Fruit fly (Drosophila melanogaster): ENCODE measurements around the gene CG2082.

Gene CG2082

DNA sequence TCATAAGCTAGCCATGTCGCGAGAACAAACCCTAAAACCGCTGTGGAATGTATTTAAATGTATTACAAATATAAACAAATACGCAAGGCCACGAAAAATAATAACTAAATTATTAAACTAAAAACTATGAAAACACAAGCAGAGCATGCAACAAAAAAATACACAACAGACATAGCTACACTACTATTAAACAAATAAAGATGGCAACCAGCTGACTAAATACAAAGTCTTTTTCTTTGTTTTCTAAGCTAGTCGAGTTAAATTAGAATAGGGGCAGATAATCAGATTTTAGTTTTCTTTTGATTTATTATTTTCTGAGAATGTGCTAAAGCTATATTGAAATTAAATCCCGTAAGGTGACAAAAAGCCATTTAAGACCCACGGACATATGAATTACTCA lies 34.2 kb downstream of the CG2082 start (continued):
- TF ChIP-seq CG18476 (GFP tag; optimal IDR thresholded peaks at IDR 0.05) (peak; percentile 9), tup (GFP tag; optimal IDR thresholded peaks at IDR 0.05) (no peak), CG12942 (GFP tag; optimal IDR thresholded peaks at IDR 0.05) (no peak), CG34422 (GFP tag; IDR thresholded peaks at IDR 0.05) (no peak), hb (GFP tag; IDR thresholded peaks at IDR 0.05; ENCODE audit: partially characterized antibody) (no peak), sr (GFP tag; IDR thresholded peaks at IDR 0.05) (no peak), fd64A (GFP tag; optimal IDR thresholded peaks at IDR 0.05) (peak; percentile 8), D19A (tag; optimal IDR thresholded peaks at IDR 0.05) (no peak), abd-A (tag; optimal IDR thresholded peaks at IDR 0.05) (no peak), CG34376 (GFP tag; optimal IDR thresholded peaks at IDR 0.05) (peak; percentile 64), CG17612 (GFP tag; IDR thresholded peaks at IDR 0.05) (no peak), wek (GFP tag; optimal IDR thresholded peaks at IDR 0.05) (peak; percentile 17), Dbx (GFP tag; IDR thresholded peaks at IDR 0.05) (no peak), NC2α (GFP tag; optimal IDR thresholded peaks at IDR 0.05) (no peak), CG16779 (GFP tag; IDR thresholded peaks at IDR 0.05) (no peak), CG13624 (GFP tag; optimal IDR thresholded peaks at IDR 0.05) (no peak), CG7987 (GFP tag; optimal IDR thresholded peaks at IDR 0.05) (peak; percentile 39), Ptx1 (GFP tag; IDR thresholded peaks at IDR 0.05) (no peak), Lim3 (GFP tag; IDR thresholded peaks at IDR 0.05) (no peak), Spps (tag; optimal IDR thresholded peaks at IDR 0.05) (no peak), fd96Cb (tag; optimal IDR thresholded peaks at IDR 0.05) (no peak), ATbp (GFP tag; optimal IDR thresholded peaks at IDR 0.05) (peak; percentile 78), CG13424 (tag; optimal IDR thresholded peaks at IDR 0.05) (peak; percentile 4), sima (GFP tag; optimal IDR thresholded peaks at IDR 0.05) (no peak), CG2712 (tag; optimal IDR thresholded peaks at IDR 0.05) (no peak), bcd (GFP tag; optimal IDR thresholded peaks at IDR 0.05) (no peak), CG6813 (GFP tag; optimal IDR thresholded peaks at IDR 0.05) (peak; percentile 81), dysf (GFP tag; IDR thresholded peaks at IDR 0.05) (no peak), CG15601 (tag; optimal IDR thresholded peaks at IDR 0.05) (peak; percentile 53), Lhr (GFP tag; optimal IDR thresholded peaks at IDR 0.05) (no peak), CG10209 (GFP tag; optimal IDR thresholded peaks at IDR 0.05) (peak; percentile 50), CG10979 (tag; optimal IDR thresholded peaks at IDR 0.05) (no peak), CG7963 (GFP tag; IDR thresholded peaks at IDR 0.05; ENCODE audit: partially characterized antibody) (no peak), pho (GFP tag; optimal IDR thresholded peaks at IDR 0.05) (peak; percentile 12), Doc2 (GFP tag; IDR thresholded peaks at IDR 0.05) (no peak), crol (GFP tag; IDR thresholded peaks at IDR 0.05) (no peak), Med (GFP tag) (peak; percentile 55), schlank (tag; optimal IDR thresholded peaks at IDR 0.05) (peak; percentile 38), gcm2 (GFP tag; optimal IDR thresholded peaks at IDR 0.05) (no peak), C15 (GFP tag; IDR thresholded peaks at IDR 0.05) (no peak), CG5180 (GFP tag; optimal IDR thresholded peaks at IDR 0.05) (no peak), CG7556 (GFP tag; optimal IDR thresholded peaks at IDR 0.05) (peak; percentile 44), CG2875 (GFP tag; optimal IDR thresholded peaks at IDR 0.05) (peak; percentile 36), CG6854 (GFP tag; optimal IDR thresholded peaks at IDR 0.05) (peak; percentile 66), CG30403 (GFP tag; optimal IDR thresholded peaks at IDR 0.05) (no peak), fd3F (GFP tag; optimal IDR thresholded peaks at IDR 0.05) (peak; percentile 32), Dp (GFP tag; optimal IDR thresholded peaks at IDR 0.05) (no peak), slbo (GFP tag; IDR thresholded peaks at IDR 0.05) (no peak), CG18262 (tag; optimal IDR thresholded peaks at IDR 0.05) (no peak), unpg (GFP tag; optimal IDR thresholded peaks at IDR 0.05) (peak; percentile 8), CG15514 (GFP tag; optimal IDR thresholded peaks at IDR 0.05) (peak; percentile 63)

All from whole organism, embryonic.